Worm (Caenorhabditis elegans) whole organism, L2 larva: Measurements from ENCODE around the gene F59A1.12.

Experiments
- R02D3.7 ChIP-seq: fragments of 150-350 bp; optimal IDR thresholded peaks from 2 replicates; lab custom pipeline; 2014; ENCODE audit warnings: missing biosample characterization, missing genetic modification characterization
- ZK546.5 ChIP-seq: sonication (generic microtip); optimal IDR thresholded peaks from 2 replicates; lab custom pipeline; 2017; ENCODE audit warnings: missing biosample characterization, missing genetic modification characterization
- ama-1 ChIP-seq: fragments of 150-350 bp; optimal IDR thresholded peaks from 2 replicates; lab custom pipeline; 2018; ENCODE audit warnings: inconsistent platforms
- egl-27 ChIP-seq: sonication (generic microtip); optimal IDR thresholded peaks from 3 replicates; lab custom pipeline; 2017; ENCODE audit warnings: missing biosample characterization, missing genetic modification reagents, missing genetic modification characterization
- nhr-12 ChIP-seq: fragments of 150-350 bp; optimal IDR thresholded peaks from 2 replicates; lab custom pipeline; 2014; ENCODE audit warnings: missing biosample characterization, missing genetic modification characterization
- nhr-237 ChIP-seq: fragments of 150-350 bp; optimal IDR thresholded peaks from 2 replicates; lab custom pipeline; 2014; ENCODE audit warnings: missing biosample characterization, missing genetic modification characterization
- nhr-77 ChIP-seq: fragments of 150-350 bp; optimal IDR thresholded peaks from 2 replicates; lab custom pipeline; 2014; ENCODE audit warnings: missing biosample characterization, missing genetic modification characterization
- skn-1 ChIP-seq: sonication (generic microtip); optimal IDR thresholded peaks from 2 replicates; lab custom pipeline; 2017; ENCODE audit warnings: missing biosample characterization, missing genetic modification characterization
- sma-3 ChIP-seq: sonication (generic microtip); optimal IDR thresholded peaks from 2 replicates; lab custom pipeline; 2016; ENCODE audit warnings: missing genetic modification reagents, missing genetic modification characterization, missing compliant biosample characterization
- snpc-4 ChIP-seq: fragments of 150-350 bp; optimal IDR thresholded peaks from 2 replicates; lab custom pipeline; 2014; ENCODE audit warnings: missing biosample characterization, missing genetic modification characterization
- unc-55 ChIP-seq: fragments of 150-350 bp; sonication (generic microtip); optimal IDR thresholded peaks from 3 replicates; lab custom pipeline; 2014; ENCODE audit warnings: missing biosample characterization, missing genetic modification reagents, missing genetic modification characterization
- unc-62 ChIP-seq: fragments of 150-350 bp; optimal IDR thresholded peaks from 2 replicates; lab custom pipeline; 2014; ENCODE audit warnings: missing biosample characterization, missing genetic modification reagents, missing genetic modification characterization
- ztf-4 ChIP-seq: fragments of 150-350 bp; optimal IDR thresholded peaks from 2 replicates; lab custom pipeline; 2014; ENCODE audit warnings: missing biosample characterization, missing genetic modification characterization

ce11 chrV:17616807-17617206 lies 50.8 kb downstream of the F59A1.12 start, which contains the start of gene Y6G8.6:
- TF ChIP-seq nhr-77 (no peak), unc-62 (no peak), nhr-12 (tag; lab: Kevin White, UChicago) (no peak), ama-1 (no peak), unc-55 (no peak), skn-1 (no peak), nhr-237 (tag; lab: Kevin White, UChicago) (no peak), R02D3.7 (tag; lab: Kevin White, UChicago) (no peak), ZK546.5 (tag; lab: Kevin White, UChicago) (no peak), ztf-4 (no peak), egl-27 (tag; lab: Kevin White, UChicago) (no peak), sma-3 (no peak), snpc-4 (tag; lab: Kevin White, UChicago) (no peak)
